Fruit fly (Drosophila melanogaster) whole organism, embryonic: ENCODE results near the gene Tep4.
A peak's percentile ranks its signal among the peaks of the same experiment; 100 is the strongest.

Experiments
- Abd-B ChIP-seq: fragments of 200-800 bp; sonication (Bioruptor generic); optimal IDR thresholded peaks from 2 replicates; lab custom pipeline; 2018; ENCODE audit warnings: missing biosample characterization, mild to moderate bottlenecking, missing genetic modification characterization, moderate library complexity
- Antp ChIP-seq: fragments of 200-800 bp; sonication (Bioruptor generic); optimal IDR thresholded peaks from 3 replicates; lab custom pipeline; 2016; ENCODE audit warnings: missing biosample characterization, missing genetic modification characterization
- C15 ChIP-seq: fragments of 200-800 bp; sonication (Bioruptor generic); IDR thresholded peaks from 3 replicates; pipeline ENCODE4 v1.3.6; 2022; ENCODE audit warnings: missing biosample characterization, missing genetic modification characterization
- CG10321 ChIP-seq: fragments of 200-800 bp; sonication (Bioruptor generic); IDR thresholded peaks from 2 replicates; pipeline ENCODE4 v1.3.6; 2022; ENCODE audit warnings: missing biosample characterization, missing genetic modification characterization
- CG10543 ChIP-seq: fragments of 200-800 bp; sonication (Bioruptor generic); optimal IDR thresholded peaks from 3 replicates; lab custom pipeline; 2017; ENCODE audit warnings: missing biosample characterization, mild to moderate bottlenecking, missing genetic modification characterization, moderate library complexity
- CG11247 ChIP-seq: fragments of 200-800 bp; sonication (Bioruptor generic); IDR thresholded peaks from 2 replicates; pipeline ENCODE4 v1.3.6; 2022; ENCODE audit warnings: missing biosample characterization, missing genetic modification characterization
- CG11560 ChIP-seq: fragments of 200-800 bp; sonication (Bioruptor generic); IDR thresholded peaks from 3 replicates; pipeline ENCODE4 v1.3.6; 2022; ENCODE audit warnings: missing biosample characterization, missing genetic modification characterization
- CG11723 ChIP-seq: fragments of 200-800 bp; sonication (Bioruptor generic); optimal IDR thresholded peaks from 2 replicates; lab custom pipeline; 2017; ENCODE audit warnings: missing biosample characterization, mild to moderate bottlenecking, missing genetic modification characterization
- CG12155 ChIP-seq: fragments of 200-800 bp; sonication (Bioruptor generic); optimal IDR thresholded peaks from 3 replicates; lab custom pipeline; 2016; ENCODE audit warnings: missing biosample characterization, missing genetic modification characterization
- CG12769 ChIP-seq: fragments of 200-800 bp; sonication (Bioruptor generic); optimal IDR thresholded peaks from 2 replicates; lab custom pipeline; 2019; ENCODE audit warnings: missing biosample characterization, mild to moderate bottlenecking, missing genetic modification characterization, moderate library complexity
- CG13894 ChIP-seq: fragments of 200-800 bp; sonication (Bioruptor generic); optimal IDR thresholded peaks from 3 replicates; lab custom pipeline; 2018; ENCODE audit warnings: missing biosample characterization, mild to moderate bottlenecking, missing genetic modification characterization, moderate library complexity
- CG14441 ChIP-seq: fragments of 200-800 bp; sonication (Bioruptor generic); IDR thresholded peaks from 2 replicates; pipeline ENCODE4 v1.3.6; 2022; ENCODE audit warnings: missing biosample characterization, missing genetic modification characterization
- CG1603 ChIP-seq: fragments of 200-800 bp; sonication (Bioruptor generic); optimal IDR thresholded peaks from 2 replicates; lab custom pipeline; 2019; ENCODE audit warnings: missing biosample characterization, mild to moderate bottlenecking, missing genetic modification characterization, moderate library complexity
- CG17802 ChIP-seq: fragments of 200-800 bp; sonication (Bioruptor generic); optimal IDR thresholded peaks from 2 replicates; lab custom pipeline; 2018; ENCODE audit warnings: missing biosample characterization, mild to moderate bottlenecking, missing genetic modification characterization, moderate library complexity
- CG2120 ChIP-seq: fragments of 200-800 bp; sonication (Bioruptor generic); optimal IDR thresholded peaks from 3 replicates; lab custom pipeline; 2016; ENCODE audit warnings: missing biosample characterization, missing genetic modification characterization
- CG31365 ChIP-seq: fragments of 200-800 bp; sonication (Bioruptor generic); optimal IDR thresholded peaks from 2 replicates; lab custom pipeline; 2018; ENCODE audit warnings: missing biosample characterization, mild to moderate bottlenecking, missing genetic modification characterization
- CG34224 ChIP-seq: fragments of 200-800 bp; sonication (Bioruptor generic); IDR thresholded peaks from 3 replicates; pipeline ENCODE4 v1.3.6; 2022; ENCODE audit warnings: missing biosample characterization, missing genetic modification characterization; ENCODE audit not compliant: partially characterized antibody
- CG4424 ChIP-seq: fragments of 200-800 bp; sonication (Bioruptor generic); optimal IDR thresholded peaks from 3 replicates; lab custom pipeline; 2016; ENCODE audit warnings: missing biosample characterization, missing genetic modification characterization
- CG4707 ChIP-seq: fragments of 200-800 bp; sonication (Bioruptor generic); optimal IDR thresholded peaks from 2 replicates; lab custom pipeline; 2018; ENCODE audit warnings: missing biosample characterization, mild to moderate bottlenecking, missing genetic modification characterization, moderate library complexity
- CG4820 ChIP-seq: fragments of 200-800 bp; sonication (Bioruptor generic); optimal IDR thresholded peaks from 3 replicates; lab custom pipeline; 2016; ENCODE audit warnings: missing biosample characterization, missing genetic modification characterization
- CG6175 ChIP-seq: fragments of 200-800 bp; sonication (Bioruptor generic); IDR thresholded peaks from 3 replicates; pipeline ENCODE4 v1.3.6; 2022; ENCODE audit warnings: missing biosample characterization, missing genetic modification characterization
- CG7839 ChIP-seq: fragments of 200-800 bp; sonication (Bioruptor generic); optimal IDR thresholded peaks from 3 replicates; lab custom pipeline; 2018; ENCODE audit warnings: missing biosample characterization, mild to moderate bottlenecking, missing genetic modification characterization, moderate library complexity
- CG8089 ChIP-seq: fragments of 200-800 bp; sonication (Bioruptor generic); optimal IDR thresholded peaks from 3 replicates; lab custom pipeline; 2016; ENCODE audit warnings: missing biosample characterization, missing genetic modification characterization
- Doc2 ChIP-seq: fragments of 200-800 bp; sonication (Bioruptor generic); IDR thresholded peaks from 2 replicates; pipeline ENCODE4 v1.3.6; 2022; ENCODE audit warnings: missing biosample characterization, missing genetic modification characterization
- Elba2 ChIP-seq: fragments of 200-800 bp; sonication (Bioruptor generic); optimal IDR thresholded peaks from 3 replicates; lab custom pipeline; 2016; ENCODE audit warnings: missing biosample characterization, missing genetic modification characterization
- Max ChIP-seq: fragments of 200-800 bp; sonication (Bioruptor generic); optimal IDR thresholded peaks from 2 replicates; lab custom pipeline; 2016; ENCODE audit warnings: missing biosample characterization, mild to moderate bottlenecking, missing genetic modification characterization
- Meics ChIP-seq: fragments of 200-800 bp; sonication (Bioruptor generic); optimal IDR thresholded peaks from 2 replicates; lab custom pipeline; 2017; ENCODE audit warnings: missing biosample characterization, mild to moderate bottlenecking, missing genetic modification characterization
- Optix ChIP-seq: fragments of 200-800 bp; sonication (Bioruptor generic); IDR thresholded peaks from 3 replicates; pipeline ENCODE4 v1.3.6; 2022; ENCODE audit warnings: missing biosample characterization, missing genetic modification characterization
- Stat92E ChIP-seq, 3 experiments: fragments of >200 bp in 2 of 3; fragments of 200-800 bp in 1 of 3; sonication (Bioruptor generic) in 1 of 3; optimal IDR thresholded peaks; 2 replicates each; lab custom pipeline; 2017 to 2019; ENCODE audit warnings: missing biosample characterization in 3 of 3, missing genetic modification characterization in 3 of 3, mild to moderate bottlenecking in 1 of 3, moderate library complexity in 1 of 3
- Taf1 ChIP-seq: fragments of 200-800 bp; sonication (Bioruptor generic); IDR thresholded peaks from 2 replicates; pipeline ENCODE4 v1.3.6; 2022; ENCODE audit warnings: missing biosample characterization, missing genetic modification characterization
- Tbp ChIP-seq: fragments of >200 bp; optimal IDR thresholded peaks from 2 replicates; lab custom pipeline; 2018; ENCODE audit warnings: missing biosample characterization, missing genetic modification characterization
- aop ChIP-seq: fragments of 200-800 bp; sonication (Bioruptor generic); IDR thresholded peaks from 2 replicates; pipeline ENCODE4 v1.3.6; 2022; ENCODE audit warnings: missing biosample characterization, missing genetic modification characterization
- ase ChIP-seq: fragments of 200-800 bp; sonication (Bioruptor generic); IDR thresholded peaks from 3 replicates; pipeline ENCODE4 v1.3.6; 2022; ENCODE audit warnings: missing biosample characterization, missing genetic modification characterization
- ash1 ChIP-seq: fragments of 200-800 bp; sonication (Bioruptor generic); optimal IDR thresholded peaks from 2 replicates; lab custom pipeline; 2018; ENCODE audit warnings: missing biosample characterization, mild to moderate bottlenecking, missing genetic modification characterization
- bigmax ChIP-seq: fragments of 200-800 bp; sonication (Bioruptor generic); optimal IDR thresholded peaks from 2 replicates; lab custom pipeline; 2018; ENCODE audit warnings: missing biosample characterization, mild to moderate bottlenecking, missing genetic modification characterization
- btn ChIP-seq: fragments of 200-800 bp; sonication (Bioruptor generic); optimal IDR thresholded peaks from 2 replicates; lab custom pipeline; 2016; ENCODE audit warnings: missing biosample characterization, missing genetic modification characterization
- disco-r ChIP-seq: fragments of 200-800 bp; sonication (Bioruptor generic); optimal IDR thresholded peaks from 2 replicates; lab custom pipeline; 2016; ENCODE audit warnings: missing biosample characterization, missing genetic modification characterization
- en ChIP-seq: fragments of 200-800 bp; sonication (Bioruptor generic); optimal IDR thresholded peaks from 2 replicates; lab custom pipeline; 2016; ENCODE audit warnings: missing biosample characterization, missing genetic modification characterization
- eve ChIP-seq, 2 experiments: fragments of >200 bp; optimal IDR thresholded peaks; 2 replicates each; lab custom pipeline; 2017; ENCODE audit warnings: missing biosample characterization in 2 of 2, missing genetic modification characterization in 2 of 2
- gt ChIP-seq: fragments of 200-800 bp; sonication (Bioruptor generic); IDR thresholded peaks from 2 replicates; pipeline ENCODE4 v1.3.6; 2022; ENCODE audit warnings: missing biosample characterization, missing genetic modification characterization
- ham ChIP-seq: fragments of 200-800 bp; sonication (Bioruptor generic); IDR thresholded peaks from 2 replicates; pipeline ENCODE4 v1.3.6; 2022; ENCODE audit warnings: missing biosample characterization, missing genetic modification characterization
- lola ChIP-seq, 3 experiments: fragments of >200 bp in 2 of 3; fragments of 200-800 bp in 1 of 3; sonication (Bioruptor generic) in 1 of 3; optimal IDR thresholded peaks; 2 replicates each; lab custom pipeline; 2017 to 2019; ENCODE audit warnings: missing biosample characterization in 3 of 3, missing genetic modification characterization in 3 of 3, mild to moderate bottlenecking in 1 of 3, moderate library complexity in 1 of 3
- lov ChIP-seq, 2 experiments: fragments of 200-800 bp in 1 of 2; fragments of >200 bp in 1 of 2; sonication (Bioruptor generic) in 1 of 2; IDR thresholded peaks in 1 of 2; optimal IDR thresholded peaks in 1 of 2; 2 replicates in 1 of 2; 3 replicates in 1 of 2; pipeline versions ENCODE4 v1.3.6 to Lab custom; 2017 to 2022; ENCODE audit warnings: missing biosample characterization in 1 of 2, missing genetic modification characterization in 1 of 2
- pros ChIP-seq: fragments of 200-800 bp; sonication (Bioruptor generic); optimal IDR thresholded peaks from 3 replicates; lab custom pipeline; 2019; ENCODE audit warnings: missing biosample characterization, mild to moderate bottlenecking, missing genetic modification characterization, moderate library complexity
- slou ChIP-seq: fragments of 200-800 bp; sonication (Bioruptor generic); optimal IDR thresholded peaks from 3 replicates; lab custom pipeline; 2016; ENCODE audit warnings: missing biosample characterization, missing genetic modification characterization
- sr ChIP-seq: fragments of 200-800 bp; sonication (Bioruptor generic); IDR thresholded peaks from 3 replicates; pipeline ENCODE4 v1.3.6; 2022; ENCODE audit warnings: missing biosample characterization, missing genetic modification characterization
- stc ChIP-seq: fragments of 200-800 bp; sonication (Bioruptor generic); IDR thresholded peaks from 2 replicates; pipeline ENCODE4 v1.3.6; 2022; ENCODE audit warnings: missing biosample characterization, missing genetic modification characterization
- tin ChIP-seq: fragments of 200-800 bp; sonication (Bioruptor generic); optimal IDR thresholded peaks from 3 replicates; lab custom pipeline; 2016; ENCODE audit warnings: missing biosample characterization, missing genetic modification characterization
- zfh2 ChIP-seq: fragments of 200-800 bp; sonication (Bioruptor generic); optimal IDR thresholded peaks from 2 replicates; lab custom pipeline; 2016; ENCODE audit warnings: missing biosample characterization, missing genetic modification characterization

The Tep4 gene

DNA sequence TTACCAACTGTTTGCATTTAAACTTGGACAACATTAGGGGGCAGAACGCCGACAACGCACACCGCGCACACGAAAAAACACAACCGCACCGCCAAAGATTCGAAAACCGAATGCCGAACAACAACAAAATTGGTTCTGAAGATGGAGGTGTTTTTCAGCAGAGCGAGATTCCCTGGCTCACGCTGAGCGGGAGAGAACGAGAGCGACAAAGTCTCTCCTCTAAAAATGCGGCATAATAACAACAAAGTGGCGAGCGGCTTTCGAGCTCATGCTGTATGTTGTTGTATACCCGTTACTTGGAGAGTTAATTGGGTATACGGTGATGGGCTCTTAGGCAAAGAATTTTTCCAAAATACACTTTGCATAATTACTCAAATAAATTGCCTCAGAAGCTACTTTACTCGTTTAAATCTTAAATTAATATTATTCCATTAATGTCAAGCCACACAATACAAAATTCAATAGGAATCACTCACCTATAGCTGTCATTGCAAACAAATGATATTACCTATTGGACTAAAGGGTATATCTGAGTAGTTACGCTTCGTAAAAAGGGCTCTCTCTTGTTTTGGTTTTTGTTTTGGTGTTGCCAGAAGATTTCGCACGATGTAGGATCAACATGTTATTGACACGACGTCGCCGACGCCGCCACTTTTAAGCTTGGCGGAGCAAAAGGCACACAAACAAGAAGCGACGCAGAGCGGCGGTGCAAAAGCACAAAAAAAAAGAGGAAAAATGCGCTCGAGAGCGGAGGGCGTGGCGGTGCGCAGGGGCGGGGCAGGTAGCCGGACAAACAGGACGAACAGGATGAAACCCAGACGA, 24.4 kb downstream of the Tep4 start (continued):
- TF ChIP-seq CG2120 (GFP tag; lab: Kevin White, UChicago) (peak; percentile 90), aop (GFP tag; lab: Robert Waterston, UW) (0 out of 2 replicates have a peak, but pooled peaks have one; percentile 42), CG13894 (tag; lab: Kevin White, UChicago) (peak; percentile 79), slou (peak; percentile 37), Stat92E (GFP tag; optimal IDR thresholded peaks at IDR 0.05; lab: Kevin White, UChicago) (no peak), zfh2 (GFP tag; lab: Kevin White, UChicago) (peak; percentile 52), CG8089 (GFP tag; lab: Kevin White, UChicago) (no peak), CG7839 (peak; percentile 76), CG4820 (GFP tag; lab: Kevin White, UChicago) (peak; percentile 24), CG10321 (GFP tag; lab: Robert Waterston, UW) (no peak), CG17802 (no peak), Antp (GFP tag; lab: Kevin White, UChicago) (no peak), sr (GFP tag; lab: Robert Waterston, UW) (no peak), pros (no peak), CG12769 (tag; lab: Kevin White, UChicago) (peak; percentile 78), eve (GFP tag; optimal IDR thresholded peaks at IDR 0.05; lab: Kevin White, UChicago) (no peak), CG6175 (GFP tag; lab: Robert Waterston, UW) (no peak), disco-r (peak; percentile 45), Meics (GFP tag; lab: Kevin White, UChicago) (peak; percentile 79), ash1 (GFP tag; lab: Kevin White, UChicago) (no peak), Tbp (GFP tag; lab: Kevin White, UChicago) (no peak), CG34224 (GFP tag; lab: Robert Waterston, UW) (no peak; the same call in 2 of the 3 replicates), lola (GFP tag; optimal IDR thresholded peaks at IDR 0.05; lab: Kevin White, UChicago) (peak in 1 of 3 experiments; percentile 46), Optix (GFP tag; lab: Robert Waterston, UW) (no peak), CG14441 (GFP tag; lab: Robert Waterston, UW) (peak; percentile 66), Abd-B (peak; percentile 49), Doc2 (GFP tag; lab: Robert Waterston, UW) (no peak), CG11560 (no peak), ase (GFP tag; lab: Robert Waterston, UW) (0 out of 3 replicates have a peak, but pooled peaks have one; percentile 14), C15 (GFP tag; lab: Robert Waterston, UW) (no peak), tin (GFP tag; lab: Kevin White, UChicago) (peak; percentile 51), Max (GFP tag; lab: Kevin White, UChicago) (peak; percentile 57), Elba2 (GFP tag; lab: Kevin White, UChicago) (peak; percentile 69), Taf1 (GFP tag; lab: Robert Waterston, UW) (0 out of 2 replicates have a peak, but pooled peaks have one; percentile 28), CG10543 (GFP tag; lab: Kevin White, UChicago) (peak; percentile 52), CG1603 (tag; lab: Kevin White, UChicago) (peak; percentile 62), stc (GFP tag; lab: Robert Waterston, UW) (no peak), bigmax (GFP tag; lab: Kevin White, UChicago) (no peak), CG4707 (no peak), en (GFP tag; lab: Kevin White, UChicago) (no peak), gt (no peak), ham (no peak), CG4424 (GFP tag; lab: Kevin White, UChicago) (peak; percentile 42), CG11723 (GFP tag; lab: Kevin White, UChicago) (peak; percentile 24), CG11247 (GFP tag; lab: Robert Waterston, UW) (no peak), CG31365 (tag; lab: Kevin White, UChicago) (peak; percentile 26), CG12155 (GFP tag; lab: Kevin White, UChicago) (peak; percentile 68), btn (GFP tag; lab: Kevin White, UChicago) (no peak), lov (optimal IDR thresholded peaks at IDR 0.05; lab: Kevin White, UChicago) (no peak), lov (GFP tag; IDR thresholded peaks at IDR 0.05; lab: Robert Waterston, UW) (no peak)
